Worm (Caenorhabditis elegans): ENCODE measurements around the gene T12C9.7.

Gene T12C9.7

ce11 chrII:4460851-4461250 lies at the start of gene T12C9.7, which contains the start of gene vps-18:
T12C9.7 (minus strand) TSS chrII:4460951.
vps-18 (plus strand) TSS chrII:4461130.
- TF ChIP-seq dao-5 (tag; optimal IDR thresholded peaks at IDR 0.05) (no peak), W03F9.2 (tag; optimal IDR thresholded peaks at IDR 0.05) (no peak), him-1 (tag; optimal IDR thresholded peaks at IDR 0.05) (no peak)

ce11 chrII:4507669-4508068 lies 46.9 kb upstream of the T12C9.7 start:
- TF ChIP-seq dao-5 (tag; optimal IDR thresholded peaks at IDR 0.05) (no peak), W03F9.2 (tag; optimal IDR thresholded peaks at IDR 0.05) (no peak), him-1 (tag; optimal IDR thresholded peaks at IDR 0.05) (no peak)

ce11 chrII:4506552-4507291 lies 46.0 kb upstream of the T12C9.7 start:
- TF ChIP-seq W03F9.2 (tag; optimal IDR thresholded peaks at IDR 0.05) (peak; percentile 20), dao-5 (tag; optimal IDR thresholded peaks at IDR 0.05) (no peak), him-1 (tag; optimal IDR thresholded peaks at IDR 0.05) (peak; percentile 67)

- TF ChIP-seq W03F9.2 (tag; optimal IDR thresholded peaks at IDR 0.05) (no peak), dao-5 (tag; optimal IDR thresholded peaks at IDR 0.05) (no peak), him-1 (tag; optimal IDR thresholded peaks at IDR 0.05) (no peak)
Observed at ce11 chrII:4505097-4505626, 44.4 kb upstream of the T12C9.7 start, which contains the start of gene camt-1. camt-1 (minus strand) TSS chrII:4505147.

- TF ChIP-seq W03F9.2 (tag; optimal IDR thresholded peaks at IDR 0.05) (no peak), him-1 (tag; optimal IDR thresholded peaks at IDR 0.05) (no peak), dao-5 (tag; optimal IDR thresholded peaks at IDR 0.05) (no peak)
Observed at ce11 chrII:4495844-4496243, 35.1 kb upstream of the T12C9.7 start.

ce11 chrII:4494532-4494931 lies 33.8 kb upstream of the T12C9.7 start:
- TF ChIP-seq dao-5 (tag; optimal IDR thresholded peaks at IDR 0.05) = no peak
- TF ChIP-seq W03F9.2 (tag; optimal IDR thresholded peaks at IDR 0.05) = no peak
- no peak for TF ChIP-seq him-1 (tag; optimal IDR thresholded peaks at IDR 0.05)

- no peak for TF ChIP-seq him-1 (tag; optimal IDR thresholded peaks at IDR 0.05)
- TF ChIP-seq W03F9.2 (tag; optimal IDR thresholded peaks at IDR 0.05) = no peak
- no peak for TF ChIP-seq dao-5 (tag; optimal IDR thresholded peaks at IDR 0.05)
Observed at ce11 chrII:4490729-4491128, 30.0 kb upstream of the T12C9.7 start, which contains the start of gene T05C1.5. T05C1.5 (minus strand) TSS chrII:4490829.

ce11 chrII:4489288-4489687 lies 28.5 kb upstream of the T12C9.7 start, which contains the start of gene T05C1.3:
T05C1.3 (minus strand) TSS chrII:4489388.
- TF ChIP-seq dao-5 (tag; optimal IDR thresholded peaks at IDR 0.05) (no peak), him-1 (tag; optimal IDR thresholded peaks at IDR 0.05) (no peak), W03F9.2 (tag; optimal IDR thresholded peaks at IDR 0.05) (no peak)

- TF ChIP-seq W03F9.2 (tag; optimal IDR thresholded peaks at IDR 0.05) (no peak), him-1 (tag; optimal IDR thresholded peaks at IDR 0.05) (no peak), dao-5 (tag; optimal IDR thresholded peaks at IDR 0.05) (no peak)
Observed at ce11 chrII:4482021-4482420, 21.3 kb upstream of the T12C9.7 start, which contains the start of gene T05C1.2. T05C1.2 (minus strand) TSS chrII:4482121.

- TF ChIP-seq him-1 (tag; optimal IDR thresholded peaks at IDR 0.05) (no peak), dao-5 (tag; optimal IDR thresholded peaks at IDR 0.05) (no peak), W03F9.2 (tag; optimal IDR thresholded peaks at IDR 0.05) (no peak)
Observed at ce11 chrII:4478303-4478702, 17.6 kb upstream of the T12C9.7 start, which contains the start of gene T05C1.1. T05C1.1 (plus strand) TSS chrII:4478603.

ce11 chrII:4474005-4474655 lies 13.4 kb upstream of the T12C9.7 start:
- no peak for TF ChIP-seq dao-5 (tag; optimal IDR thresholded peaks at IDR 0.05)
- no peak for TF ChIP-seq W03F9.2 (tag; optimal IDR thresholded peaks at IDR 0.05)
- TF ChIP-seq him-1 (tag; optimal IDR thresholded peaks at IDR 0.05) = no peak

ce11 chrII:4470972-4471645 lies 10.4 kb upstream of the T12C9.7 start, which contains the start of gene W06B4.1:
W06B4.1 (plus strand) TSS chrII:4471595.
- no peak for TF ChIP-seq dao-5 (tag; optimal IDR thresholded peaks at IDR 0.05)
- no peak for TF ChIP-seq W03F9.2 (tag; optimal IDR thresholded peaks at IDR 0.05)
- TF ChIP-seq him-1 (tag; optimal IDR thresholded peaks at IDR 0.05) = no peak

ce11 chrII:4468897-4469459 lies 8.2 kb upstream of the T12C9.7 start:
- TF ChIP-seq him-1 (tag; optimal IDR thresholded peaks at IDR 0.05) (no peak), dao-5 (tag; optimal IDR thresholded peaks at IDR 0.05) (no peak), W03F9.2 (tag; optimal IDR thresholded peaks at IDR 0.05) (no peak)
